Fruit fly (Drosophila melanogaster) whole organism, embryonic: Measurements from ENCODE around the gene HP1e.

Source experiments
- Bdp1 ChIP-seq: fragments of 200-800 bp; sonication (Bioruptor generic); optimal IDR thresholded peaks from 3 replicates; lab custom pipeline; 2016; ENCODE audit warnings: missing biosample characterization, missing genetic modification characterization
- CG11695 ChIP-seq: fragments of 200-800 bp; sonication (Bioruptor generic); IDR thresholded peaks from 3 replicates; pipeline ENCODE4 v1.3.6; 2022; ENCODE audit warnings: missing biosample characterization, missing genetic modification characterization
- CG12236 ChIP-seq: fragments of 200-800 bp; sonication (Bioruptor generic); optimal IDR thresholded peaks from 2 replicates; lab custom pipeline; 2016; ENCODE audit warnings: missing biosample characterization, missing genetic modification characterization
- CG12942 ChIP-seq: fragments of 200-800 bp; sonication (Bioruptor generic); optimal IDR thresholded peaks from 3 replicates; lab custom pipeline; 2016; ENCODE audit warnings: missing biosample characterization, missing genetic modification characterization
- CG15479 ChIP-seq: fragments of 200-800 bp; sonication (Bioruptor generic); optimal IDR thresholded peaks from 3 replicates; lab custom pipeline; 2019; ENCODE audit warnings: missing biosample characterization, mild to moderate bottlenecking, missing genetic modification characterization, moderate library complexity
- CG15696 ChIP-seq: fragments of 200-800 bp; sonication (Bioruptor generic); optimal IDR thresholded peaks from 2 replicates; lab custom pipeline; 2019; ENCODE audit warnings: missing biosample characterization, mild to moderate bottlenecking, missing genetic modification characterization, moderate library complexity
- CG17385 ChIP-seq: fragments of 200-800 bp; sonication (Bioruptor generic); optimal IDR thresholded peaks from 3 replicates; lab custom pipeline; 2018; ENCODE audit warnings: missing biosample characterization, mild to moderate bottlenecking, missing genetic modification characterization
- CG17612 ChIP-seq: fragments of 200-800 bp; sonication (Bioruptor generic); IDR thresholded peaks from 2 replicates; pipeline ENCODE4 v1.3.6; 2022; ENCODE audit warnings: missing biosample characterization, missing genetic modification characterization
- CG1832 ChIP-seq: fragments of 200-800 bp; sonication (Bioruptor generic); optimal IDR thresholded peaks from 2 replicates; lab custom pipeline; 2017; ENCODE audit warnings: missing biosample characterization, mild to moderate bottlenecking, missing genetic modification characterization, inconsistent platforms
- CG18476 ChIP-seq: fragments of 200-800 bp; sonication (Bioruptor generic); optimal IDR thresholded peaks from 2 replicates; lab custom pipeline; 2016; ENCODE audit warnings: missing biosample characterization, mild to moderate bottlenecking, missing genetic modification characterization
- CG2678 ChIP-seq: fragments of 200-800 bp; sonication (Bioruptor generic); optimal IDR thresholded peaks from 3 replicates; lab custom pipeline; 2019; ENCODE audit warnings: missing biosample characterization, mild to moderate bottlenecking, missing genetic modification characterization, moderate library complexity
- CG30020 ChIP-seq: fragments of 200-800 bp; optimal IDR thresholded peaks from 2 replicates; lab custom pipeline; 2019; ENCODE audit warnings: missing biosample characterization, mild to moderate bottlenecking, missing genetic modification characterization, moderate library complexity
- CG3847 ChIP-seq: fragments of 200-800 bp; sonication (Bioruptor generic); IDR thresholded peaks from 2 replicates; pipeline ENCODE4 v1.3.6; 2022; ENCODE audit warnings: missing biosample characterization, missing genetic modification characterization
- CG42726 ChIP-seq: fragments of 200-800 bp; sonication (Bioruptor generic); IDR thresholded peaks from 2 replicates; pipeline ENCODE4 v1.3.6; 2022; ENCODE audit warnings: missing biosample characterization, missing genetic modification characterization; ENCODE audit not compliant: partially characterized antibody
- CG4328 ChIP-seq: fragments of 200-800 bp; sonication (Bioruptor generic); optimal IDR thresholded peaks from 3 replicates; lab custom pipeline; 2017; ENCODE audit warnings: missing biosample characterization, missing genetic modification reagents, missing genetic modification characterization
- CG43689 ChIP-seq: fragments of 200-800 bp; sonication (Bioruptor generic); IDR thresholded peaks from 2 replicates; pipeline ENCODE4 v1.3.6; 2022; ENCODE audit warnings: missing biosample characterization, missing genetic modification characterization
- CG6813 ChIP-seq: fragments of 200-800 bp; sonication (Bioruptor generic); optimal IDR thresholded peaks from 2 replicates; lab custom pipeline; 2017; ENCODE audit warnings: missing biosample characterization, missing genetic modification characterization, mild to moderate bottlenecking, moderate library complexity, missing genetic modification reagents
- CG7372 ChIP-seq: fragments of 200-800 bp; sonication (Bioruptor generic); IDR thresholded peaks from 2 replicates; pipeline ENCODE4 v1.3.6; 2022; ENCODE audit warnings: missing biosample characterization, missing genetic modification characterization
- CG7786 ChIP-seq: fragments of 200-800 bp; sonication (Bioruptor generic); optimal IDR thresholded peaks from 2 replicates; lab custom pipeline; 2016; ENCODE audit warnings: missing biosample characterization, missing genetic modification characterization
- CkIIα-i1 ChIP-seq: fragments of 200-800 bp; sonication (Bioruptor generic); IDR thresholded peaks from 2 replicates; pipeline ENCODE4 v1.3.6; 2022; ENCODE audit warnings: missing biosample characterization, missing genetic modification characterization
- Dfd ChIP-seq, 2 experiments: fragments of >200 bp; optimal IDR thresholded peaks; 2 replicates each; lab custom pipeline; 2017; ENCODE audit warnings: missing biosample characterization in 2 of 2, missing genetic modification characterization in 2 of 2
- Eip74EF ChIP-seq, 2 experiments: fragments of 200-800 bp in 1 of 2; fragments of >200 bp in 1 of 2; sonication (Bioruptor generic) in 1 of 2; optimal IDR thresholded peaks; 2 replicates each; lab custom pipeline; 2017 to 2019; ENCODE audit warnings: missing biosample characterization in 2 of 2, missing genetic modification characterization in 2 of 2, mild to moderate bottlenecking in 1 of 2, moderate library complexity in 1 of 2
- Hey ChIP-seq: fragments of 200-800 bp; sonication (Bioruptor generic); optimal IDR thresholded peaks from 3 replicates; lab custom pipeline; 2018; ENCODE audit warnings: missing biosample characterization, mild to moderate bottlenecking, missing genetic modification characterization
- HmgD ChIP-seq: fragments of 200-800 bp; sonication (Bioruptor generic); optimal IDR thresholded peaks from 3 replicates; lab custom pipeline; 2016; ENCODE audit warnings: missing biosample characterization, missing genetic modification characterization
- Lhr ChIP-seq: fragments of 200-800 bp; sonication (Bioruptor generic); optimal IDR thresholded peaks from 3 replicates; lab custom pipeline; 2017; ENCODE audit warnings: mild to moderate bottlenecking, missing biosample characterization, missing genetic modification reagents, missing genetic modification characterization
- Med ChIP-seq: fragments of 200-800 bp; sonication (Bioruptor generic); peaks from one replicate; lab custom pipeline; 2016; ENCODE audit warnings: missing biosample characterization, missing genetic modification characterization, mild to moderate bottlenecking, inconsistent platforms, moderate library complexity
- NFAT ChIP-seq: fragments of 200-800 bp; sonication (Bioruptor generic); IDR thresholded peaks from 2 replicates; pipeline ENCODE4 v1.3.6; 2022; ENCODE audit warnings: missing biosample characterization, missing genetic modification characterization
- Ravus ChIP-seq: fragments of 200-800 bp; sonication (Bioruptor generic); IDR thresholded peaks from 2 replicates; pipeline ENCODE4 v1.3.6; 2022; ENCODE audit warnings: missing biosample characterization, missing genetic modification characterization
- Sox100B ChIP-seq: fragments of 200-800 bp; sonication (Bioruptor generic); optimal IDR thresholded peaks from 3 replicates; lab custom pipeline; 2018; ENCODE audit warnings: missing biosample characterization, mild to moderate bottlenecking, missing genetic modification characterization
- Spps ChIP-seq: fragments of 200-800 bp; sonication (Bioruptor generic); optimal IDR thresholded peaks from 2 replicates; lab custom pipeline; 2018; ENCODE audit warnings: missing biosample characterization, mild to moderate bottlenecking, missing genetic modification characterization
- Sry-δ ChIP-seq: fragments of 200-800 bp; sonication (Bioruptor generic); optimal IDR thresholded peaks from 2 replicates; lab custom pipeline; 2016; ENCODE audit warnings: missing biosample characterization, missing genetic modification characterization
- al ChIP-seq: fragments of 200-800 bp; sonication (Bioruptor generic); IDR thresholded peaks from 2 replicates; pipeline ENCODE4 v1.3.6; 2022; ENCODE audit warnings: missing biosample characterization, missing genetic modification characterization
- az2 ChIP-seq: fragments of 200-800 bp; sonication (Bioruptor generic); optimal IDR thresholded peaks from 3 replicates; lab custom pipeline; 2016; ENCODE audit warnings: missing biosample characterization, missing genetic modification characterization
- bowl ChIP-seq: fragments of 200-800 bp; sonication (Bioruptor generic); IDR thresholded peaks from 2 replicates; pipeline ENCODE4 v1.3.6; 2022; ENCODE audit warnings: missing biosample characterization, missing genetic modification characterization
- chif ChIP-seq, 2 experiments: fragments of 200-800 bp; sonication (Bioruptor generic); optimal IDR thresholded peaks; 3 replicates each; lab custom pipeline; 2016; ENCODE audit warnings: missing biosample characterization in 2 of 2, missing genetic modification characterization in 2 of 2
- crc ChIP-seq: fragments of 200-800 bp; sonication (Bioruptor generic); optimal IDR thresholded peaks from 2 replicates; lab custom pipeline; 2016; ENCODE audit warnings: missing biosample characterization, missing genetic modification characterization
- dati ChIP-seq: fragments of 200-800 bp; sonication (Bioruptor generic); IDR thresholded peaks from 2 replicates; pipeline ENCODE4 v1.3.6; 2022; ENCODE audit warnings: missing biosample characterization, missing genetic modification characterization
- fd96Cb ChIP-seq: fragments of 200-800 bp; sonication (Bioruptor generic); optimal IDR thresholded peaks from 2 replicates; lab custom pipeline; 2018; ENCODE audit warnings: missing biosample characterization, mild to moderate bottlenecking, missing genetic modification characterization, moderate library complexity
- fu2 ChIP-seq: fragments of 200-800 bp; sonication (Bioruptor generic); optimal IDR thresholded peaks from 2 replicates; lab custom pipeline; 2016; ENCODE audit warnings: missing biosample characterization, missing genetic modification characterization
- gro ChIP-seq: fragments of 200-800 bp; sonication (Bioruptor generic); optimal IDR thresholded peaks from 2 replicates; lab custom pipeline; 2016; ENCODE audit warnings: missing biosample characterization, missing genetic modification characterization
- jing ChIP-seq: fragments of 200-800 bp; sonication (Bioruptor generic); optimal IDR thresholded peaks from 2 replicates; lab custom pipeline; 2018; ENCODE audit warnings: missing biosample characterization, mild to moderate bottlenecking, missing genetic modification characterization
- mirr ChIP-seq: fragments of 200-800 bp; sonication (Bioruptor generic); optimal IDR thresholded peaks from 3 replicates; lab custom pipeline; 2018; ENCODE audit warnings: missing biosample characterization, mild to moderate bottlenecking, missing genetic modification characterization
- shn ChIP-seq: fragments of 200-800 bp; sonication (Bioruptor generic); optimal IDR thresholded peaks from 3 replicates; lab custom pipeline; 2016; ENCODE audit warnings: missing biosample characterization, missing genetic modification characterization
- tap ChIP-seq: fragments of 200-800 bp; optimal IDR thresholded peaks from 3 replicates; lab custom pipeline; 2019; ENCODE audit warnings: missing biosample characterization, mild to moderate bottlenecking, missing genetic modification characterization, moderate library complexity
- tin ChIP-seq: fragments of 200-800 bp; sonication (Bioruptor generic); optimal IDR thresholded peaks from 3 replicates; lab custom pipeline; 2016; ENCODE audit warnings: missing biosample characterization, missing genetic modification characterization
- trem ChIP-seq: fragments of 200-800 bp; optimal IDR thresholded peaks from 3 replicates; lab custom pipeline; 2019; ENCODE audit warnings: missing biosample characterization, mild to moderate bottlenecking, missing genetic modification characterization, moderate library complexity
- ttk ChIP-seq: fragments of 200-800 bp; sonication (Bioruptor generic); IDR thresholded peaks from 2 replicates; pipeline ENCODE4 v2.1.2; 2022; ENCODE audit warnings: missing biosample characterization, missing genetic modification characterization
- tx ChIP-seq: fragments of 200-800 bp; sonication (Bioruptor generic); optimal IDR thresholded peaks from 2 replicates; lab custom pipeline; 2016; ENCODE audit warnings: missing biosample characterization, missing genetic modification characterization
- vnd ChIP-seq: fragments of 200-800 bp; sonication (Bioruptor generic); IDR thresholded peaks from 3 replicates; pipeline ENCODE4 v1.3.6; 2022; ENCODE audit warnings: missing biosample characterization, missing genetic modification characterization; ENCODE audit not compliant: partially characterized antibody
- zfh1 ChIP-seq: fragments of 200-800 bp; sonication (Bioruptor generic); IDR thresholded peaks from 3 replicates; pipeline ENCODE4 v1.3.6; 2022; ENCODE audit warnings: missing biosample characterization, missing genetic modification characterization
- zfh2 ChIP-seq: fragments of 200-800 bp; sonication (Bioruptor generic); optimal IDR thresholded peaks from 2 replicates; lab custom pipeline; 2016; ENCODE audit warnings: missing biosample characterization, missing genetic modification characterization

Gene HP1e

DNA sequence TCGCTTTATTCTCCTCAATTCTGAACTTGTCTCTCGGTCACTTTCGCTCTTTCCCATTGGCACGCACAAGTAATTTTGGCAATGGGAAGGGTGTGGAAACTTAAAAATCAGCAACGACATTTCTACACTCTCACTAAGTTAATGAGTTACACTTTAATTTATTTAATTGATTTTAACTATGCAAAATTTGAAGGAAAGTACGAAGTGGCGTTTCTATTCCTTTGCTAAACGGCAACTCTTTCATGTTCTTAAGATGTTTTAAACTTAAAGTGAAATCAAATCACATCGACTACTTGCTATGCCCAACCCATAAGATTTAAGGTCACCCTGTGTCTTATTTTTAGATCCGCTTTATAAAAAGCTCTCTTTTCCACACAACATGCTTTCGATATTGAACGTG, 48.8 kb downstream of the HP1e start (continued):
- TF ChIP-seq CG7372 (0 out of 2 replicates have a peak, but pooled peaks have one; percentile 38), bowl (no peak), NFAT (GFP tag; lab: Robert Waterston, UW) (peak; percentile 38; the same call in 1 of the 2 replicates), tin (GFP tag; lab: Kevin White, UChicago) (peak; percentile 3), shn (GFP tag; lab: Kevin White, UChicago) (no peak), Sry-δ (GFP tag; lab: Kevin White, UChicago) (no peak), trem (tag; lab: Kevin White, UChicago) (no peak), CG3847 (GFP tag; lab: Robert Waterston, UW) (no peak; the same call in 1 of the 2 replicates), CG4328 (GFP tag; lab: Kevin White, UChicago) (no peak), tx (no peak), Med (peak; percentile 86), gro (peak; percentile 51), chif (GFP tag; optimal IDR thresholded peaks at IDR 0.05; lab: Kevin White, UChicago) (peak in 1 of 2 experiments; percentile 26), Sox100B (GFP tag; lab: Kevin White, UChicago) (peak; percentile 27), Lhr (GFP tag; lab: Kevin White, UChicago) (no peak), Spps (tag; lab: Kevin White, UChicago) (no peak), CG11695 (GFP tag; lab: Robert Waterston, UW) (peak; percentile 58; the same call in 1 of the 3 replicates), CG43689 (GFP tag; lab: Robert Waterston, UW) (peak; percentile 48; the same call in 1 of the 2 replicates), CG12236 (GFP tag; lab: Kevin White, UChicago) (no peak), zfh2 (GFP tag; lab: Kevin White, UChicago) (peak; percentile 44), az2 (GFP tag; lab: Kevin White, UChicago) (peak; percentile 28), Ravus (GFP tag; lab: Robert Waterston, UW) (no peak), CG7786 (GFP tag; lab: Kevin White, UChicago) (peak; percentile 48), CG6813 (no peak), Eip74EF (GFP tag; optimal IDR thresholded peaks at IDR 0.05; lab: Kevin White, UChicago) (no peak), CG12942 (GFP tag; lab: Kevin White, UChicago) (peak; percentile 34), CG17612 (no peak), Bdp1 (no peak), CG17385 (GFP tag; lab: Kevin White, UChicago) (peak; percentile 51), jing (GFP tag; lab: Kevin White, UChicago) (no peak), tap (tag; lab: Kevin White, UChicago) (peak; percentile 54), CG30020 (tag; lab: Kevin White, UChicago) (no peak), CkIIα-i1 (GFP tag; lab: Robert Waterston, UW) (no peak), ttk (0 out of 2 replicates have a peak, but pooled peaks have one; percentile 17), fd96Cb (tag; lab: Kevin White, UChicago) (peak; percentile 40), HmgD (no peak), CG42726 (no peak), crc (GFP tag; lab: Kevin White, UChicago) (peak; percentile 17), Dfd (GFP tag; optimal IDR thresholded peaks at IDR 0.05; lab: Kevin White, UChicago) (no peak), CG15696 (tag; lab: Kevin White, UChicago) (no peak), Hey (no peak), dati (GFP tag; lab: Robert Waterston, UW) (no peak), CG1832 (GFP tag; lab: Kevin White, UChicago) (no peak), CG2678 (tag; lab: Kevin White, UChicago) (peak; percentile 75), al (GFP tag; lab: Robert Waterston, UW) (peak; percentile 52; the same call in 1 of the 2 replicates), CG15479 (no peak), CG18476 (GFP tag; lab: Kevin White, UChicago) (no peak), zfh1 (peak; percentile 35; the same call in 1 of the 3 replicates), vnd (GFP tag; lab: Robert Waterston, UW) (no peak), fu2 (GFP tag; lab: Kevin White, UChicago) (peak; percentile 19), mirr (no peak)
